Fruit fly (Drosophila melanogaster) whole organism, embryonic: ENCODE data around the gene CG13021.

Experiments used
- Asciz ChIP-seq: fragments of 200-800 bp; sonication (Bioruptor generic); optimal IDR thresholded peaks from 2 replicates; lab custom pipeline; 2017; ENCODE audit warnings: missing biosample characterization, mild to moderate bottlenecking, missing genetic modification characterization, missing genetic modification reagents
- B-H2 ChIP-seq: fragments of 200-800 bp; sonication (Bioruptor generic); optimal IDR thresholded peaks from 2 replicates; lab custom pipeline; 2018; ENCODE audit warnings: missing biosample characterization, mild to moderate bottlenecking, missing genetic modification characterization
- CG11723 ChIP-seq: fragments of 200-800 bp; sonication (Bioruptor generic); optimal IDR thresholded peaks from 2 replicates; lab custom pipeline; 2017; ENCODE audit warnings: missing biosample characterization, mild to moderate bottlenecking, missing genetic modification characterization
- CG1233 ChIP-seq: fragments of 200-800 bp; sonication (Bioruptor generic); optimal IDR thresholded peaks from 4 replicates; lab custom pipeline; 2018; ENCODE audit warnings: missing biosample characterization, mild to moderate bottlenecking, missing genetic modification characterization
- CG12942 ChIP-seq: fragments of 200-800 bp; sonication (Bioruptor generic); optimal IDR thresholded peaks from 3 replicates; lab custom pipeline; 2016; ENCODE audit warnings: missing biosample characterization, missing genetic modification characterization
- CG15269 ChIP-seq: fragments of 200-800 bp; sonication (Bioruptor generic); optimal IDR thresholded peaks from 2 replicates; lab custom pipeline; 2018; ENCODE audit warnings: missing biosample characterization, mild to moderate bottlenecking, missing genetic modification characterization, moderate library complexity
- CG17829 ChIP-seq: fragments of 200-800 bp; optimal IDR thresholded peaks from 2 replicates; lab custom pipeline; 2019; ENCODE audit warnings: missing biosample characterization, mild to moderate bottlenecking, missing genetic modification characterization, moderate library complexity
- CG2875 ChIP-seq: fragments of 200-800 bp; sonication (Bioruptor generic); optimal IDR thresholded peaks from 2 replicates; lab custom pipeline; 2017; ENCODE audit warnings: missing biosample characterization, mild to moderate bottlenecking, missing genetic modification characterization, missing genetic modification reagents
- CG30020 ChIP-seq: fragments of 200-800 bp; optimal IDR thresholded peaks from 2 replicates; lab custom pipeline; 2019; ENCODE audit warnings: missing biosample characterization, mild to moderate bottlenecking, missing genetic modification characterization, moderate library complexity
- CG30403 ChIP-seq: fragments of 200-800 bp; sonication (Bioruptor generic); optimal IDR thresholded peaks from 3 replicates; lab custom pipeline; 2016; ENCODE audit warnings: missing biosample characterization, missing genetic modification characterization
- CG34422 ChIP-seq: fragments of 200-800 bp; sonication (Bioruptor generic); IDR thresholded peaks from 3 replicates; pipeline ENCODE4 v1.3.6; 2022; ENCODE audit warnings: missing biosample characterization, missing genetic modification characterization
- CG3847 ChIP-seq: fragments of 200-800 bp; sonication (Bioruptor generic); IDR thresholded peaks from 2 replicates; pipeline ENCODE4 v1.3.6; 2022; ENCODE audit warnings: missing biosample characterization, missing genetic modification characterization
- CG4424 ChIP-seq: fragments of 200-800 bp; sonication (Bioruptor generic); optimal IDR thresholded peaks from 3 replicates; lab custom pipeline; 2016; ENCODE audit warnings: missing biosample characterization, missing genetic modification characterization
- CG4820 ChIP-seq: fragments of 200-800 bp; sonication (Bioruptor generic); optimal IDR thresholded peaks from 3 replicates; lab custom pipeline; 2016; ENCODE audit warnings: missing biosample characterization, missing genetic modification characterization
- CG5245 ChIP-seq: fragments of 200-800 bp; sonication (Bioruptor generic); optimal IDR thresholded peaks from 3 replicates; lab custom pipeline; 2016; ENCODE audit warnings: missing biosample characterization, missing genetic modification characterization
- CG6175 ChIP-seq: fragments of 200-800 bp; sonication (Bioruptor generic); IDR thresholded peaks from 3 replicates; pipeline ENCODE4 v1.3.6; 2022; ENCODE audit warnings: missing biosample characterization, missing genetic modification characterization
- CG6791 ChIP-seq: fragments of 200-800 bp; sonication (Bioruptor generic); IDR thresholded peaks from 3 replicates; pipeline ENCODE4 v1.3.6; 2022; ENCODE audit warnings: missing biosample characterization, missing genetic modification characterization; ENCODE audit not compliant: partially characterized antibody
- CG8281 ChIP-seq: fragments of 200-800 bp; sonication (Bioruptor generic); optimal IDR thresholded peaks from 2 replicates; lab custom pipeline; 2018; ENCODE audit warnings: missing biosample characterization, mild to moderate bottlenecking, missing genetic modification characterization, moderate library complexity
- Drgx ChIP-seq: fragments of 200-800 bp; sonication (Bioruptor generic); IDR thresholded peaks from 2 replicates; pipeline ENCODE4 v1.3.6; 2022; ENCODE audit warnings: missing biosample characterization, missing genetic modification characterization
- ERR ChIP-seq: fragments of 200-800 bp; sonication (Bioruptor generic); optimal IDR thresholded peaks from 2 replicates; lab custom pipeline; 2016; ENCODE audit warnings: missing biosample characterization, missing genetic modification characterization
- Ets65A ChIP-seq: fragments of 200-800 bp; sonication (Bioruptor generic); peaks from one replicate; lab custom pipeline; 2016; ENCODE audit warnings: missing biosample characterization, missing genetic modification characterization
- Fer1 ChIP-seq: fragments of 200-800 bp; sonication (Bioruptor generic); optimal IDR thresholded peaks from 2 replicates; lab custom pipeline; 2017; ENCODE audit warnings: missing biosample characterization, mild to moderate bottlenecking, missing genetic modification characterization
- Gug ChIP-seq: fragments of 200-800 bp; sonication (Bioruptor generic); IDR thresholded peaks from 4 replicates; pipeline ENCODE4 v1.3.6; 2022; ENCODE audit warnings: missing biosample characterization, missing genetic modification characterization
- HLH3B ChIP-seq: fragments of 200-800 bp; sonication (Bioruptor generic); IDR thresholded peaks from 2 replicates; pipeline ENCODE4 v1.3.6; 2022; ENCODE audit warnings: missing biosample characterization, missing genetic modification characterization
- Hey ChIP-seq: fragments of 200-800 bp; sonication (Bioruptor generic); optimal IDR thresholded peaks from 3 replicates; lab custom pipeline; 2018; ENCODE audit warnings: missing biosample characterization, mild to moderate bottlenecking, missing genetic modification characterization
- Hsf ChIP-seq: fragments of 200-800 bp; sonication (Bioruptor generic); optimal IDR thresholded peaks from 3 replicates; lab custom pipeline; 2016; ENCODE audit warnings: missing biosample characterization, missing genetic modification characterization
- Mrtf ChIP-seq: fragments of 200-800 bp; sonication (Bioruptor generic); IDR thresholded peaks from 3 replicates; pipeline ENCODE4 v1.3.6; 2022; ENCODE audit warnings: missing biosample characterization, missing genetic modification characterization
- NfI ChIP-seq: fragments of 200-800 bp; sonication (Bioruptor generic); optimal IDR thresholded peaks from 3 replicates; lab custom pipeline; 2018; ENCODE audit warnings: missing biosample characterization, mild to moderate bottlenecking, missing genetic modification characterization, moderate library complexity
- Optix ChIP-seq: fragments of 200-800 bp; sonication (Bioruptor generic); IDR thresholded peaks from 3 replicates; pipeline ENCODE4 v1.3.6; 2022; ENCODE audit warnings: missing biosample characterization, missing genetic modification characterization
- Side ChIP-seq: fragments of 200-800 bp; sonication (Bioruptor generic); optimal IDR thresholded peaks from 2 replicates; lab custom pipeline; 2016; ENCODE audit warnings: missing biosample characterization, missing genetic modification characterization
- Taf1 ChIP-seq: fragments of 200-800 bp; sonication (Bioruptor generic); IDR thresholded peaks from 2 replicates; pipeline ENCODE4 v1.3.6; 2022; ENCODE audit warnings: missing biosample characterization, missing genetic modification characterization
- bab2 ChIP-seq: fragments of 200-800 bp; sonication (Bioruptor generic); optimal IDR thresholded peaks from 2 replicates; lab custom pipeline; 2016; ENCODE audit warnings: missing biosample characterization, missing genetic modification characterization
- bbx ChIP-seq: fragments of 200-800 bp; sonication (Bioruptor generic); IDR thresholded peaks from 2 replicates; pipeline ENCODE4 v1.3.6; 2022; ENCODE audit warnings: missing biosample characterization, missing genetic modification characterization; ENCODE audit not compliant: partially characterized antibody
- chn ChIP-seq: fragments of 200-800 bp; sonication (Bioruptor generic); optimal IDR thresholded peaks from 2 replicates; lab custom pipeline; 2016; ENCODE audit warnings: missing biosample characterization, missing genetic modification characterization
- ci ChIP-seq: fragments of 200-800 bp; sonication (Bioruptor generic); IDR thresholded peaks from 3 replicates; pipeline ENCODE4 v1.3.6; 2022; ENCODE audit warnings: missing biosample characterization, missing genetic modification characterization
- croc ChIP-seq: fragments of 200-800 bp; sonication (Bioruptor generic); conservative IDR thresholded peaks from 3 replicates; pipeline ENCODE4 v1.3.6; 2022; ENCODE audit warnings: missing biosample characterization, missing genetic modification characterization
- dpn ChIP-seq, 2 experiments: fragments of 200-800 bp; sonication (Bioruptor generic); optimal IDR thresholded peaks; 3 replicates each; lab custom pipeline; 2016; ENCODE audit warnings: missing biosample characterization in 2 of 2, missing genetic modification characterization in 2 of 2
- fd3F ChIP-seq: fragments of 200-800 bp; sonication (Bioruptor generic); optimal IDR thresholded peaks from 2 replicates; lab custom pipeline; 2018; ENCODE audit warnings: missing biosample characterization, mild to moderate bottlenecking, missing genetic modification characterization, moderate library complexity
- fd64A ChIP-seq: fragments of 200-800 bp; sonication (Bioruptor generic); optimal IDR thresholded peaks from 3 replicates; lab custom pipeline; 2018; ENCODE audit warnings: missing biosample characterization, mild to moderate bottlenecking, missing genetic modification characterization
- fu2 ChIP-seq: fragments of 200-800 bp; sonication (Bioruptor generic); optimal IDR thresholded peaks from 2 replicates; lab custom pipeline; 2016; ENCODE audit warnings: missing biosample characterization, missing genetic modification characterization
- grau ChIP-seq: fragments of 200-800 bp; optimal IDR thresholded peaks from 3 replicates; lab custom pipeline; 2019; ENCODE audit warnings: missing biosample characterization, mild to moderate bottlenecking, missing genetic modification characterization, moderate library complexity
- gsb ChIP-seq: fragments of 200-800 bp; sonication (Bioruptor generic); IDR thresholded peaks from 2 replicates; pipeline ENCODE4 v1.3.6; 2022; ENCODE audit warnings: missing biosample characterization, missing genetic modification characterization
- her ChIP-seq: fragments of 200-800 bp; sonication (Bioruptor generic); optimal IDR thresholded peaks from 2 replicates; lab custom pipeline; 2016; ENCODE audit warnings: missing biosample characterization, missing genetic modification characterization
- hth ChIP-seq: fragments of >200 bp; optimal IDR thresholded peaks from 2 replicates; lab custom pipeline; 2017; ENCODE audit warnings: inconsistent platforms
- nerfin-2 ChIP-seq: fragments of 200-800 bp; sonication (Bioruptor generic); IDR thresholded peaks from 2 replicates; pipeline ENCODE4 v1.3.6; 2022; ENCODE audit warnings: missing biosample characterization, missing genetic modification characterization; ENCODE audit not compliant: partially characterized antibody
- pho ChIP-seq: fragments of 200-800 bp; sonication (Bioruptor generic); optimal IDR thresholded peaks from 2 replicates; lab custom pipeline; 2016; ENCODE audit warnings: missing biosample characterization, missing genetic modification characterization
- pzg ChIP-seq: fragments of 200-800 bp; sonication (Bioruptor generic); optimal IDR thresholded peaks from 3 replicates; lab custom pipeline; 2018; ENCODE audit warnings: missing biosample characterization, mild to moderate bottlenecking, missing genetic modification characterization, moderate library complexity
- sens ChIP-seq: fragments of 200-800 bp; sonication (Bioruptor generic); peaks from one replicate; lab custom pipeline; 2016; ENCODE audit warnings: missing biosample characterization, missing genetic modification characterization
- sob ChIP-seq: fragments of 200-800 bp; sonication (Bioruptor generic); IDR thresholded peaks from 2 replicates; pipeline ENCODE4 v1.3.6; 2022; ENCODE audit warnings: missing biosample characterization, missing genetic modification characterization
- stc ChIP-seq: fragments of 200-800 bp; sonication (Bioruptor generic); IDR thresholded peaks from 2 replicates; pipeline ENCODE4 v1.3.6; 2022; ENCODE audit warnings: missing biosample characterization, missing genetic modification characterization
- sug ChIP-seq: fragments of 200-800 bp; optimal IDR thresholded peaks from 2 replicates; lab custom pipeline; 2019; ENCODE audit warnings: missing biosample characterization, mild to moderate bottlenecking, missing genetic modification characterization, moderate library complexity
- twi ChIP-seq: fragments of 200-800 bp; optimal IDR thresholded peaks from 2 replicates; lab custom pipeline; 2019; ENCODE audit warnings: missing biosample characterization, mild to moderate bottlenecking, missing genetic modification characterization, moderate library complexity
- unpg ChIP-seq: fragments of 200-800 bp; sonication (Bioruptor generic); optimal IDR thresholded peaks from 3 replicates; lab custom pipeline; 2018; ENCODE audit warnings: missing biosample characterization, mild to moderate bottlenecking, missing genetic modification characterization, moderate library complexity

The CG13021 gene

DNA sequence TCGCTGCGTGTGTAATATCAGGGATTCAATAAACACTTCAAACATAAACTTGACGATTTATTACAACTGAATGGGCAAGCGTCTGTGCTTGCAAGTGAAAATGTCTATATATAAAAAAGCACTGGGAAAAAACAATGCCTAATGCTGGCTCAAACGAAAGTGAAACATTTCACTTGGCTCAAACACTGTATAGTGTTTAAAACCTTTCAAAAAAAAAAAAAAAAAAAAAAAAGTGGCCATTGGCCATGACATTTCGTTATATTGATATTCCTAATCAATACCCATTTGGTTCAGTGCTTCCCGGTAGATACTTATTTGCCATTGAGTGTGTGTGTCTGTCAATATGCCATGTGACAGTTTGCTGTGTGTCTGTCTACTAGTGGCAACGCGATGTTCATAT, 24.7 kb downstream of the CG13021 start (continued):
- TF ChIP-seq CG12942 (GFP tag; lab: Kevin White, UChicago) (no peak), CG15269 (tag; lab: Kevin White, UChicago) (peak; percentile 26), dpn (GFP tag; optimal IDR thresholded peaks at IDR 0.05; lab: Kevin White, UChicago) (peak; percentile 14 to 43), fd3F (GFP tag; lab: Kevin White, UChicago) (no peak), Taf1 (GFP tag; lab: Robert Waterston, UW) (no peak), ERR (GFP tag; lab: Kevin White, UChicago) (no peak), sob (0 out of 2 replicates have a peak, but pooled peaks have one; percentile 44), Asciz (GFP tag; lab: Kevin White, UChicago) (no peak), bab2 (GFP tag; lab: Kevin White, UChicago) (peak; percentile 50), Gug (GFP tag; lab: Robert Waterston, UW) (no peak), stc (no peak), Fer1 (GFP tag; lab: Kevin White, UChicago) (no peak), gsb (no peak), CG4820 (no peak), B-H2 (GFP tag; lab: Kevin White, UChicago) (no peak), CG4424 (GFP tag; lab: Kevin White, UChicago) (no peak), Mrtf (no peak), Ets65A (GFP tag; lab: Kevin White, UChicago) (peak; percentile 65), bbx (GFP tag; lab: Robert Waterston, UW) (no peak), grau (tag; lab: Kevin White, UChicago) (peak; percentile 20), nerfin-2 (GFP tag; lab: Robert Waterston, UW) (no peak), unpg (GFP tag; lab: Kevin White, UChicago) (no peak), CG34422 (GFP tag; lab: Robert Waterston, UW) (no peak), CG2875 (GFP tag; lab: Kevin White, UChicago) (no peak), CG6175 (GFP tag; lab: Robert Waterston, UW) (no peak), CG30020 (no peak), CG6791 (GFP tag; lab: Robert Waterston, UW) (no peak), CG8281 (tag; lab: Kevin White, UChicago) (no peak), NfI (GFP tag; lab: Kevin White, UChicago) (no peak), Optix (GFP tag; lab: Robert Waterston, UW) (peak; percentile 26; the same call in 1 of the 3 replicates), Drgx (GFP tag; lab: Robert Waterston, UW) (no peak), Side (GFP tag; lab: Kevin White, UChicago) (no peak), CG3847 (no peak), CG17829 (tag; lab: Kevin White, UChicago) (no peak), Hey (no peak), pzg (GFP tag; lab: Kevin White, UChicago) (no peak), ci (0 out of 3 replicates have a peak, but pooled peaks have one; percentile 21), CG1233 (GFP tag; lab: Kevin White, UChicago) (no peak), sens (GFP tag; lab: Kevin White, UChicago) (peak; percentile 85), twi (tag; lab: Kevin White, UChicago) (no peak), HLH3B (GFP tag; lab: Robert Waterston, UW) (peak; percentile 24; the same call in 1 of the 2 replicates), pho (GFP tag; lab: Kevin White, UChicago) (peak; percentile 14), croc (no peak), fd64A (GFP tag; lab: Kevin White, UChicago) (no peak), CG30403 (GFP tag; lab: Kevin White, UChicago) (peak; percentile 43), CG11723 (GFP tag; lab: Kevin White, UChicago) (no peak), hth (lab: Kevin White, UChicago) (no peak), her (GFP tag; lab: Kevin White, UChicago) (peak; percentile 1), CG5245 (no peak), chn (GFP tag; lab: Kevin White, UChicago) (peak; percentile 50), Hsf (peak; percentile 64), sug (tag; lab: Kevin White, UChicago) (no peak), fu2 (GFP tag; lab: Kevin White, UChicago) (peak; percentile 47)
